Fruit fly (Drosophila melanogaster) whole organism, prepupa: ENCODE results near the gene MED15.

Experiments used
- Blimp-1 ChIP-seq: fragments of 200-800 bp; sonication (Bioruptor generic); optimal IDR thresholded peaks from 3 replicates; lab custom pipeline; 2017; ENCODE audit warnings: missing biosample characterization, missing genetic modification characterization, mild to moderate bottlenecking, moderate library complexity, missing genetic modification reagents

MED15 gene

DNA sequence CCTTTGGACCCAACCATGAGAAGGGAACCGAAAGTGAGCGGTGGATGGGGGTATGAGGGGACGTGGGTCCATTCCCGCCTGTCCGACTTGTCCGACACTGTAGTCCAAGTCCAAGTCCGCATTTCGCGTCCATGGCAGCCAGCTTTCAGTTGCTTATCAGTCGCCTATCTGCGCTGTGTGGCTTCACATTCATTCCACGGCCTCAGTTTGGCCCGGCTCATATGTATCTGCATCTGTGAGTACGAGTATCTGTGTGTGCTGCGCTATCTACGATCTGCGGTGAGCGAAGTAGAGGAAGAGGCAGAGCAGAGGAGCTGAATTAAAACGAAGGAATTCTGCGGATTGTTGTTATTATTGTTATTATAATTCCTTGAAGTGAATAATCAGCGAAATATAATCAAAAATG is 51.7 kb downstream of the MED15 start (continued):
- TF ChIP-seq Blimp-1 (GFP tag; lab: Kevin White, UChicago), result no peak
- TF ChIP-seq, all 60 proteins: peak for 28
